Worm (Caenorhabditis elegans): Measurements from ENCODE around the gene F29B9.11.

The F29B9.11 gene

DNA sequence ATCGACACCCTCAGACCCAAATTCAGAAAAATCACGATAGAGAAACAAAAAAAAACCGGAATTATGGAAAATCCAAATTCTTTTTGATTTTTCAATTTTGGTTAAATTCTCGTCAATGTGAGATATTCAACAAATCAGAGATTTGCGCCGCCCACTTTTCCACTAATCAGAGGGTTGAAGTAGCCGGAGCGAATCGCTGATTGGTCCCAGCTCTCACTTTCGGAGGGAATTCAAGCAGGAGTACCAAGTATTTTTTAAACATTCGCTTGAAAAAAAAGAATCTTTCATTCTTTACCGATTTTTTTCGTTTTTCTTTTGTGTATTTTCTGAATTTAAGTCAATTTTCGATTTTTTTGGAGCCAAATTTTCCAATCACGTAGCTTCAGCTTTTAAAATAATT lies 45.9 kb upstream of the F29B9.11 start:
- TF ChIP-seq jun-1 (tag; optimal IDR thresholded peaks at IDR 0.05) = no peak
- peak; percentile 73 for TF ChIP-seq nfya-1 (tag; optimal IDR thresholded peaks at IDR 0.05; ENCODE audit: insufficient read depth)
- TF ChIP-seq nhr-77 (tag; optimal IDR thresholded peaks at IDR 0.05) = no peak
- TF ChIP-seq ceh-82 (tag; optimal IDR thresholded peaks at IDR 0.05) = no peak
- no peak for TF ChIP-seq daf-12 (tag; optimal IDR thresholded peaks at IDR 0.05)

DNA sequence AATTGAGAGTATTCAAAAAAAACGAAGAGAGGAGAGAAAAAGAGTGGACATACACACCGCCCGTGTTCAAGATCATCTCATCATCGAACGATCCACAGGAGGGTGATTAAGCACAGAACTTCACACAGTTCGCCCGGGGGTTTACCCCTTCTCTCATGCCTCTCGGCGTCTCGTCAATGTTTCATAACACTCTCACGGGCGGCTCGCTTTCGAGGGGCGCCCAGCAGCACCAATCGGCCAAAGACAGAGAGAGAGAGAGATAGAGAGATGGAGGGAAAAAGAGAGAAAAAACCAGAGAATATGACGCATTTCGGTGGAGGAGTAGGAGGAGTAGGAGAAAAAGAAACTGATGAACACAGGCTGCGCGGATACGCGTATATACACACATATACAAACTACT lies 45.2 kb upstream of the F29B9.11 start:
- TF ChIP-seq ceh-82 (tag; optimal IDR thresholded peaks at IDR 0.05) (no peak), daf-12 (tag; optimal IDR thresholded peaks at IDR 0.05) (no peak), ama-1 (optimal IDR thresholded peaks at IDR 0.05) (no peak), nhr-23 (tag; optimal IDR thresholded peaks at IDR 0.05) (peak; percentile 72), nhr-43 (tag; optimal IDR thresholded peaks at IDR 0.05; ENCODE audit: poor library complexity, severe bottlenecking) (no peak), ceh-28 (tag; optimal IDR thresholded peaks at IDR 0.05) (no peak), ceh-16 (tag; optimal IDR thresholded peaks at IDR 0.05) (no peak), nhr-76 (tag; optimal IDR thresholded peaks at IDR 0.05) (no peak), mml-1 (tag; optimal IDR thresholded peaks at IDR 0.05) (no peak), nhr-12 (tag; optimal IDR thresholded peaks at IDR 0.05) (no peak), fos-1 (tag; optimal IDR thresholded peaks at IDR 0.05) (no peak), aly-2 (tag; optimal IDR thresholded peaks at IDR 0.05) (no peak), lin-15B (tag; optimal IDR thresholded peaks at IDR 0.05) (peak; percentile 68), ztf-11 (tag; optimal IDR thresholded peaks at IDR 0.05) (no peak), ZK546.5 (tag; optimal IDR thresholded peaks at IDR 0.05) (no peak), nhr-25 (tag; optimal IDR thresholded peaks at IDR 0.05) (peak; percentile 55), snpc-4 (tag; optimal IDR thresholded peaks at IDR 0.05) (peak; percentile 46), mdl-1 (tag; optimal IDR thresholded peaks at IDR 0.05) (no peak), fkh-10 (GFP tag; optimal IDR thresholded peaks at IDR 0.05) (no peak), nfya-1 (tag; optimal IDR thresholded peaks at IDR 0.05; ENCODE audit: insufficient read depth) (peak; percentile 92), pqm-1 (tag; optimal IDR thresholded peaks at IDR 0.05) (peak; percentile 47), elt-1 (tag; optimal IDR thresholded peaks at IDR 0.05) (no peak), nhr-67 (tag; optimal IDR thresholded peaks at IDR 0.05) (no peak), hmg-11 (tag; optimal IDR thresholded peaks at IDR 0.05) (peak; percentile 7), eor-1 (tag; optimal IDR thresholded peaks at IDR 0.05) (no peak), zag-1 (tag; optimal IDR thresholded peaks at IDR 0.05) (no peak), skn-1 (tag; optimal IDR thresholded peaks at IDR 0.05) (no peak), ztf-4 (tag; optimal IDR thresholded peaks at IDR 0.05) (no peak), unc-39 (tag; optimal IDR thresholded peaks at IDR 0.05) (no peak), nhr-28 (tag; optimal IDR thresholded peaks at IDR 0.05) (no peak), egl-27 (tag; optimal IDR thresholded peaks at IDR 0.05) (no peak), ceh-9 (tag; optimal IDR thresholded peaks at IDR 0.05) (no peak), tbx-2 (tag; optimal IDR thresholded peaks at IDR 0.05) (no peak), lsy-12 (tag; optimal IDR thresholded peaks at IDR 0.05) (peak; percentile 45), jun-1 (tag; optimal IDR thresholded peaks at IDR 0.05) (peak; percentile 58), nhr-11 (tag; optimal IDR thresholded peaks at IDR 0.05) (no peak), nhr-77 (tag; optimal IDR thresholded peaks at IDR 0.05) (no peak), pha-4 (tag; optimal IDR thresholded peaks at IDR 0.05) (peak; percentile 67), nhr-237 (tag; optimal IDR thresholded peaks at IDR 0.05) (no peak), elt-3 (tag; optimal IDR thresholded peaks at IDR 0.05) (no peak), lin-39 (tag; optimal IDR thresholded peaks at IDR 0.05) (peak; percentile 60), R02D3.7 (tag; optimal IDR thresholded peaks at IDR 0.05) (no peak), fkh-2 (tag; optimal IDR thresholded peaks at IDR 0.05) (no peak), egl-5 (tag; optimal IDR thresholded peaks at IDR 0.05) (peak; percentile 7), unc-62 (GFP tag; optimal IDR thresholded peaks at IDR 0.05) (no peak), sea-2 (GFP tag; optimal IDR thresholded peaks at IDR 0.05) (no peak), elt-2 (tag; optimal IDR thresholded peaks at IDR 0.05) (peak; percentile 72)

All from whole organism, L3 larva.